Fruit fly (Drosophila melanogaster) Kc167 (cell line): ENCODE measurements around the gene B-H2.

Source experiments
- Myc ChIP-seq: fragments of >200 bp; optimal IDR thresholded peaks from 2 replicates; lab custom pipeline; 2017; ENCODE audit warnings: missing external identifiers
- Sin3A ChIP-seq: fragments of >200 bp; optimal IDR thresholded peaks from 2 replicates; lab custom pipeline; 2018; ENCODE audit warnings: missing external identifiers
- h ChIP-seq: fragments of >200 bp; optimal IDR thresholded peaks from 3 replicates; lab custom pipeline; 2018; ENCODE audit warnings: missing external identifiers
- insv ChIP-seq: fragments of >200 bp; optimal IDR thresholded peaks from 3 replicates; lab custom pipeline; 2018; ENCODE audit warnings: missing external identifiers
- psq ChIP-seq: fragments of >200 bp; optimal IDR thresholded peaks from 2 replicates; lab custom pipeline; 2017; ENCODE audit warnings: missing external identifiers
- ttk ChIP-seq: sonication (Bioruptor generic); optimal IDR thresholded peaks from 2 replicates; lab custom pipeline; 2017; ENCODE audit warnings: missing external identifiers

Gene B-H2

dm6 chrX:17294169-17294833, 20.1 kb upstream of the B-H2 start:
- TF ChIP-seq psq (lab: Kevin White, UChicago) (no peak), Sin3A (lab: Kevin White, UChicago) (no peak), h (lab: Kevin White, UChicago) (no peak), insv (no peak), Myc (no peak), ttk (no peak)

DNA sequence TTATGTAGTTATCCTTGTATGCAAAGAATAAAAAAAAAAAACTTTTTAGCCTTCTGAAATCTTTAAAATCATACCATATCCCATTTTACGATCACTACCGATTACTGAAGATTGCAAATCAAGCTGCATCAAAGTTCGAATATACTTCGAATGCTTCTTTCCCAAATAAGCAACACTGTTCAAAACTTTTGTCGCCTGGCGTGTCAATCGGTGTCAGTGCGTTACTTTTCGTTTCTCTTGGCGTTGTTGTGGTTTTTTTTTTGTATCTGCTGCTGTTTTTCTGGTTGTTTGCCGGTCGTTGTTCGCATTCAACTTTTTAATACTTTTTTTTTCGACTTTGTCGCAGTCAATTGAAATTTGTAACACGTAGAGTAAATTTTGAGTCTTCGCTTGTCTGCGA, 19.4 kb upstream of the B-H2 start:
- TF ChIP-seq Sin3A (lab: Kevin White, UChicago) (no peak), psq (lab: Kevin White, UChicago) (no peak), Myc (no peak), ttk (no peak), insv (no peak), h (lab: Kevin White, UChicago) (no peak)

DNA sequence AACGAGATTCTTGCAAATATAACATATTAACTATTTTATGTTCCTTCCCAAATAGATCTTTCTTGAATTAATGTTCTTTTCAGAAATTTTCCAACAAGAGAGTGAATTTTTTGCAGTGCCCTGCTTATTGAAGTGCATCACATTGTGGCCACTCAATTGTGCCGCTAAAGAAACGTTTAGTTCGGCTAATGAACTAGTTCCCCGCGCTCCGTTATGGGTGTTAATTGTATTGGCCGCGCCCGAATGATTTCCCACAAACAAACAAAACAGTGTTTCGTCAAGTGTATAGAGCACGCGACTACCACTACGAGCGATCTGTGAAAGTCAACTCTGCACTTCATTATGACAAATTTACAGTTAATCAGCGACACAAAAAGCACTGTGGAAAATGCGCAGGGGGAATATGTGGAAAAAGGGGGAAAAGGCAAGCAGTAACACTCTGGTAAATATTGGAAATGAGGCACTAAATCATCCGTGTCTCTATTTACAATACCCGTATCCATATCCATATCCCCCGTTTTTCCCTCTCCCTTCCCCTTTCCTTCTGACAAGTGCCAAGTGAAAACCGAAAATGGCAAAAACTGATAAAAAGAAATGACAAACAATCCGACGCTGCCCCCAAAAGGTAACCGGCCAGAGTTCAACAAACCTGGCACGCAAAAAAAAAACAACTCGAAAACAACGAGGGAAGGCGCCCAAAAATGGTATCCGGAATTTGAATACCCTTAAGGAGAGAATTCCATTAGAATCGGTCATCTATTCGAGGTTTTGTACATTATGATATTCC, 17.9 kb upstream of the B-H2 start:
- TF ChIP-seq h (lab: Kevin White, UChicago) (no peak), psq (lab: Kevin White, UChicago) (no peak), insv (no peak), ttk (no peak), Sin3A (lab: Kevin White, UChicago) (no peak), Myc (no peak)

- TF ChIP-seq ttk (no peak), psq (lab: Kevin White, UChicago) (no peak), Sin3A (lab: Kevin White, UChicago) (no peak), insv (no peak), Myc (no peak), h (lab: Kevin White, UChicago) (no peak)
Observed at dm6 chrX:17297070-17297689, 17.2 kb upstream of the B-H2 start.

DNA sequence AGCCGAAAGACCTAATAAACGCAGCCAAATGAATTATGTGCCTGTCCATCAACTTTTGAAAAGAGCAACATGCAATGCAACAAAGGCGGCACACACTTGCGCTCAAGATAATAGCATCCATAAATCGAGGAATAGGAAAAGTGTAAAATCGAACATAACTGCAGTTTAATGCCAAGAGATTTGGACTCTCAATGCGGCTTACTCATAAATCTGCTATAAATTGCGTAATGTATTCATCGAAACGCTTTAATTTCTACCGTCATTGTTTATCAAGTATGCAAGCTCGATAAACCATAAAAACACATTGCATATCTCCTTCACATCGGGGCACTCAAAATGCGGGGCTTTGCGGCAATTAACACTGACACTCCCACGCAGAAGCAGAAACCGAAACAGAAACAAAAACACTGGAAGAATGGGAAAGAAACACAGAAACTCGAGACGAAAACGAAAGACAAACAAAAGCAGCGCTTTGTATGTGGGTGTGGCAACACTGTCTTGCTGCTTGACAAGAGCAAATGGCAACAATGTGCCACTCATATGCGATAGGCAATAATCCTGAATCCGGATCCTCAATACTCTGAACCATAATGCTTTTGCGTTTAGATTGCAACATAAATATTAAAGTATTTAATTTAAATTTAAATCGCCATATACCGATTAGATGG, 16.3 kb upstream of the B-H2 start:
- no peak for TF ChIP-seq Sin3A (lab: Kevin White, UChicago)
- TF ChIP-seq ttk, result no peak
- no peak for TF ChIP-seq Myc
- no peak for TF ChIP-seq h (lab: Kevin White, UChicago)
- no peak for TF ChIP-seq insv
- no peak for TF ChIP-seq psq (lab: Kevin White, UChicago)

DNA sequence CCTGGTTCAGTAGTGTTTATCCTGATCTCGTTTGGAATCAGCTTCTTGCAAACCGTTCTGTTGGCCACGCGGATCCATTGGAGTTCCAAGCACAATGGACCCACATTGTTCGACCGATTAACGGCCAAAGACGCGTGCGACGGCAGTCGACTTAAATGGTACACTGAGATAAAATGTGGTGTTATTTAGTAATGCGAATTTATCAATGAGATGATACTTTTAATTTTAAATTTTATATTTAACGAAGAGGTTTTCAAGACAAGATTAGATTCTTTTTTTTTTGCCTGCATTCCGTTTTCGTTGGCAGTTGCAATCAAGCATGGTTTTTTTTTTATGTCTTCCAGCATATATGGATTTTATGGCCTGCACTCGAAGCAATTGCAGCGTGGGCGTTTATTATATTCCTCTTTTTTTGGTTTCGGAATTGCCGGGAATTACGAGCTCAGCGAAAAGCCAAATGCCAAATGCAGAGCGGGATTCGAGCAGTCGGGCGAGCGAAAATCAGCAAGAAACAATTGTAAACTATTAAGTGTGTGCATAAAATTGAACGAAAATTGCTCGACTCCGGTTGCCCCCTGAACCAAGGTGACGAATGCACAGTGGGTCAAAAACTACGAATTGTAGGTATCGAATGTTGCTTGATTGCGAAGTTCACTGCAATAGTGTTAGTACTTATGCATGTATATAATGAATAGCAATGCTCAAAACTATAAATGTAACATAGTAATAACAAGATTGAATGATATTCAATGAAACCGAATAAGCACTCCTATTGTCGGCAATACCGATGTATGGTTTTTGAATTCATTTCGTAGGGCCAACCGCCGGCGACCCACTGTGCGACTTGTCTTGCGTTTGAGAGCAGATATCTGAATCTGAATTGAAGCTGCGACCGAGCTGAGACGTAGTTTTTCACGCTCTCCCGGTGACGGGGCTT, 15.2 kb upstream of the B-H2 start:
- TF ChIP-seq ttk, result no peak
- TF ChIP-seq h (lab: Kevin White, UChicago), result no peak
- TF ChIP-seq psq (lab: Kevin White, UChicago), result no peak
- no peak for TF ChIP-seq Sin3A (lab: Kevin White, UChicago)
- no peak for TF ChIP-seq Myc
- no peak for TF ChIP-seq insv

DNA sequence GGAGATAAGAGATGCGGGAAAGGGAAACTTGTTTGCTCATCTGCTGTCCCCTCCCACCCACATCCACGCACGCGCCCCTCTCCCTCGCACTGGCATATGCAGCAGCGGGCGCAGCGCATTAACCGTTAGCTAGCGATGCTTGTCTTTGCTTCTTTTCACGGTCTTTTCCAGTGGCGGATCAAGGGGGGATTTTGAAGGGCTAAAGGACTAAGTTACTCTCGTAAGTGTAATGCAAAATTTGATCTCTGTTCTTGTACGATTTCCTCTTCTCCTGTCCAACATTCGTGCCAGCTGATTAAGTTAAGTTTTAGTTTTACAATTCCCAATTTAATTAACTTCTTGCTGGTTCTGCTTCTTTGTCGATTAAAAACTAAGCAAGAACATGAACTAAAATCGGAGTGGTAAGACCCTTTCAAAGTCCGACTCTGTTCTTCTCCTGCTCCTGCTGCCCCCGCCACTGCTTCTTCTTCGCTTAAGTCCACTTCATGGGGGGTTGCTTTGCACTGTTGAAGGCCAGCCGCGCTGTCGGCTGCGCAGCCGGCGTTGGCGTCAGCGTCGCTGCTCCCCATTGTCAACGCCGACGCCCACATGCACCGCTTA, 13.7 kb upstream of the B-H2 start:
- TF ChIP-seq Sin3A (lab: Kevin White, UChicago) (no peak), h (lab: Kevin White, UChicago) (no peak), Myc (no peak), psq (lab: Kevin White, UChicago) (no peak), insv (no peak)

dm6 chrX:17301705-17302104, 12.7 kb upstream of the B-H2 start, which contains the start of gene Fim:
Fim (minus strand) TSS chrX:17301929.
- TF ChIP-seq Myc, result no peak
- TF ChIP-seq ttk, result no peak
- TF ChIP-seq h (lab: Kevin White, UChicago), result no peak
- no peak for TF ChIP-seq insv
- TF ChIP-seq psq (lab: Kevin White, UChicago), result no peak
- TF ChIP-seq Sin3A (lab: Kevin White, UChicago), result no peak

dm6 chrX:17302202-17303061, 11.9 kb upstream of the B-H2 start:
- no peak for TF ChIP-seq Myc
- TF ChIP-seq psq (lab: Kevin White, UChicago), result no peak
- no peak for TF ChIP-seq h (lab: Kevin White, UChicago)
- TF ChIP-seq insv, result no peak
- TF ChIP-seq ttk, result no peak
- TF ChIP-seq Sin3A (lab: Kevin White, UChicago), result no peak

DNA sequence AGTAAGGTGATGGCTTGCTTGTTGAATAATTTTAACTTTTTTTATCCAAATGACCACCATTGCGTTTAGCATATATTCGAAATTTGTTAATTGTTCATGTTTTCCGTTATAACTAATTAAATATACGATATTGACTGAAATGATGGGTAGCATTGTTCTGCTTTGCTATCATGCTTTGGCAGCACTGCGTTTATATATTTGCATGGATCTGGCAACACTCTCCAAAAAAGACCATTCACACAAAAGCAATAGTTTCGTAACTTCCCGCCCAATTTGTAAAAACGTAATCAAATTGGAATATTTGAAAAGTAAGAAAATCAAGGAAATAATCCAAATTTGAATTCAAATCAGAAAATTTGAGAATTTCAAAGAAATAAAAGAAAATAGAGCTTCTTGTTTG, 8.8 kb upstream of the B-H2 start:
- TF ChIP-seq ttk, result no peak
- TF ChIP-seq Myc, result no peak
- TF ChIP-seq psq (lab: Kevin White, UChicago), result no peak
- TF ChIP-seq Sin3A (lab: Kevin White, UChicago), result no peak
- TF ChIP-seq h (lab: Kevin White, UChicago), result no peak
- no peak for TF ChIP-seq insv
